Fruit fly (Drosophila melanogaster): ENCODE data around the gene CG32485.

CG32485 gene

dm6 chr3L:3035769-3036583 is 14.1 kb upstream of the CG32485 start (continued):
- TF ChIP-seq HmgZ (tag; optimal IDR thresholded peaks at IDR 0.05), result peak; percentile 87
- TF ChIP-seq CG13624 (GFP tag; optimal IDR thresholded peaks at IDR 0.05), result peak; percentile 80
- TF ChIP-seq CG11093 (GFP tag; IDR thresholded peaks at IDR 0.05), result peak; percentile 41; the same call in 1 of the 3 replicates
- TF ChIP-seq CG5245 (GFP tag; optimal IDR thresholded peaks at IDR 0.05), result peak; percentile 57
- TF ChIP-seq bbx (GFP tag; IDR thresholded peaks at IDR 0.05; ENCODE audit: partially characterized antibody), result no peak
- TF ChIP-seq CG12219 (GFP tag; optimal IDR thresholded peaks at IDR 0.05), result peak; percentile 86
- TF ChIP-seq Xbp1 (GFP tag; optimal IDR thresholded peaks at IDR 0.05), result peak; percentile 78
- TF ChIP-seq CG3065 (GFP tag; optimal IDR thresholded peaks at IDR 0.05), result no peak
- TF ChIP-seq CG17361 (GFP tag; IDR thresholded peaks at IDR 0.05), result peak; percentile 90
- TF ChIP-seq Pdp1 (GFP tag; optimal IDR thresholded peaks at IDR 0.05), result peak; percentile 73 to 98
- TF ChIP-seq gce (GFP tag; IDR thresholded peaks at IDR 0.05), result peak; percentile 60; the same call in 1 of the 3 replicates
- no peak for TF ChIP-seq hb (GFP tag; IDR thresholded peaks at IDR 0.05; ENCODE audit: partially characterized antibody)
- TF ChIP-seq zen2 (GFP tag; IDR thresholded peaks at IDR 0.05; ENCODE audit: partially characterized antibody), result no peak
- TF ChIP-seq jumu (GFP tag; optimal IDR thresholded peaks at IDR 0.05), result peak; percentile 50
- TF ChIP-seq hbn (GFP tag; IDR thresholded peaks at IDR 0.05; ENCODE audit: partially characterized antibody), result peak; percentile 17; the same call in 1 of the 2 replicates
- peak; percentile 84 for TF ChIP-seq CG12104 (GFP tag; optimal IDR thresholded peaks at IDR 0.05)
- peak; percentile 92 for TF ChIP-seq lab (GFP tag; optimal IDR thresholded peaks at IDR 0.05)
- peak; percentile 56; the same call in 1 of the 2 replicates for TF ChIP-seq CG11247 (GFP tag; IDR thresholded peaks at IDR 0.05)
- TF ChIP-seq CG8765 (GFP tag; IDR thresholded peaks at IDR 0.05), result peak; percentile 67
- TF ChIP-seq salm (tag; optimal IDR thresholded peaks at IDR 0.05), result peak; percentile 55
- peak; percentile 59 for TF ChIP-seq mam (GFP tag; optimal IDR thresholded peaks at IDR 0.05)
- no peak for TF ChIP-seq CG6175 (GFP tag; IDR thresholded peaks at IDR 0.05)
- no peak for TF ChIP-seq D (optimal IDR thresholded peaks at IDR 0.05)
- peak; percentile 81 for TF ChIP-seq D (GFP tag; optimal IDR thresholded peaks at IDR 0.05)
- TF ChIP-seq CG3847 (GFP tag; IDR thresholded peaks at IDR 0.05), result peak; percentile 84
- peak; percentile 47 for TF ChIP-seq fu2 (GFP tag; optimal IDR thresholded peaks at IDR 0.05)
- TF ChIP-seq cg (GFP tag; optimal IDR thresholded peaks at IDR 0.05), result peak; percentile 21
- TF ChIP-seq CG31224 (GFP tag; IDR thresholded peaks at IDR 0.05), result peak; percentile 36; the same call in 1 of the 2 replicates
- TF ChIP-seq CG15696 (tag; optimal IDR thresholded peaks at IDR 0.05), result peak; percentile 88
- TF ChIP-seq CG8478 (optimal IDR thresholded peaks at IDR 0.05), result no peak
- TF ChIP-seq CG32767 (GFP tag; IDR thresholded peaks at IDR 0.05), result peak; percentile 88
- peak; percentile 75 for TF ChIP-seq CG10366 (GFP tag; IDR thresholded peaks at IDR 0.05)
- TF ChIP-seq D19B (GFP tag; optimal IDR thresholded peaks at IDR 0.05), result peak; percentile 73
- TF ChIP-seq CG43689 (GFP tag; IDR thresholded peaks at IDR 0.05), result peak; percentile 37; the same call in 1 of the 2 replicates
- TF ChIP-seq CG17612 (GFP tag; IDR thresholded peaks at IDR 0.05), result no peak
- TF ChIP-seq CG2678 (tag; optimal IDR thresholded peaks at IDR 0.05), result peak; percentile 94
- TF ChIP-seq CG14050 (GFP tag; IDR thresholded peaks at IDR 0.05), result peak; percentile 83
- TF ChIP-seq nau (GFP tag; optimal IDR thresholded peaks at IDR 0.05), result peak; percentile 60
- TF ChIP-seq Dbx (GFP tag; IDR thresholded peaks at IDR 0.05), result peak; percentile 72
- TF ChIP-seq Dfd (GFP tag; optimal IDR thresholded peaks at IDR 0.05), result no peak
- no peak for TF ChIP-seq CG7963 (GFP tag; IDR thresholded peaks at IDR 0.05; ENCODE audit: partially characterized antibody)
- peak; percentile 55 for TF ChIP-seq shn (GFP tag; optimal IDR thresholded peaks at IDR 0.05)
- TF ChIP-seq CG12769 (tag; optimal IDR thresholded peaks at IDR 0.05), result peak; percentile 73
- peak; percentile 97 for TF ChIP-seq sens (GFP tag)
- no peak for TF ChIP-seq amos (GFP tag; IDR thresholded peaks at IDR 0.05; ENCODE audit: partially characterized antibody)
- no peak for TF ChIP-seq pzg (GFP tag; optimal IDR thresholded peaks at IDR 0.05)
- peak; percentile 86 for TF ChIP-seq CG30403 (GFP tag; optimal IDR thresholded peaks at IDR 0.05)
- TF ChIP-seq CG32772 (GFP tag; IDR thresholded peaks at IDR 0.05), result 0 out of 2 replicates have a peak, but pooled peaks have one; percentile 25

All from whole organism, embryonic.